Worm (Caenorhabditis elegans): ENCODE results near the gene daf-19.

daf-19 gene

DNA sequence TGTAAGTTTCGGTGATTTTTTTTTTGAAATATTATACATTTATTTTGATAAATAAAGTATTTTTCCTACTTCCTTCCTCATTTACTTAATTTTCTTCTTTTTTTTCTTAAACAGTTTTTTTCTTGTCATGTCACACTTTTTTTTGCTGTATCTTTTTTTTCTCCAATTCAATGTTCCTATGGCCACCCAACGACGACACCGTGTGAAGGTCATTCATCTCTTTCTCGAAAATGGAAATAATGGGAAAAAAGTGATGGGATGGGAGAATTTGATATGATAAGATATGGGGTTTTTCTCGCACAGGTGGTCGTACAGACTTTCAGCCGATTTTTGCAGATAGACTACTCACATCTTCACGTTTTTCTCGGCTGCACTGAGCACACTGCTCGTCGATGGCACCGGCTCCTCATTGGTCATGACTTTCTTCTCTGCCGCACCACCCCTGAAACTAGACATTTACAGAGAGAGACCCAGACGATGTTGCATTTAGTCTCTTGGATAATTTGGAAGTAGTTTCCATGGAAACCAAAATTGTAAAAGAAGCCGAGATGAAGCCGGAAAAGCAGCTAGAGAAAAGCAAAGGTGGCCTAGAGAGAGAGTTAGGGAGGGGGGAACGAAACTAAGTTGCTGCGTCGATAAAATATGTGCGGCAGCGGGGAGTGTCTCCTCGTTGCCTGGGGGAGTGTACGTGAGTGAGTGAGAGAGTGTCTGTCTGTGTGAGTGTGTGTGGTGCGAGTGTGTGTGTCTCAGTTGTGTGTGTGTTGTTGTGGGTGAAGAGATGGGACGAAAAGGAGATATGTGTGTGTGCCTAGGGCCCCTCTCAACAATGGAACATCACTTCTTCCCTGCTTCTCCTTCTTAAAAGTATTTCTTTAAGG is at the start of gene daf-19 (continued):
- TF ChIP-seq ets-4 (tag; optimal IDR thresholded peaks at IDR 0.05) (peak; percentile 54), ceh-34 (tag; optimal IDR thresholded peaks at IDR 0.05) (peak; percentile 61), hlh-6 (tag; optimal IDR thresholded peaks at IDR 0.05) (peak; percentile 90), fkh-6 (tag; optimal IDR thresholded peaks at IDR 0.05) (peak; percentile 75), syd-9 (tag; optimal IDR thresholded peaks at IDR 0.05) (peak; percentile 92), che-1 (tag; optimal IDR thresholded peaks at IDR 0.05) (peak; percentile 29), madf-2 (tag; optimal IDR thresholded peaks at IDR 0.05) (peak; percentile 62), eyg-1 (tag; optimal IDR thresholded peaks at IDR 0.05) (peak; percentile 42), ceh-19 (GFP tag; optimal IDR thresholded peaks at IDR 0.05) (peak; percentile 88), ahr-1 (tag; optimal IDR thresholded peaks at IDR 0.05) (no peak)

DNA sequence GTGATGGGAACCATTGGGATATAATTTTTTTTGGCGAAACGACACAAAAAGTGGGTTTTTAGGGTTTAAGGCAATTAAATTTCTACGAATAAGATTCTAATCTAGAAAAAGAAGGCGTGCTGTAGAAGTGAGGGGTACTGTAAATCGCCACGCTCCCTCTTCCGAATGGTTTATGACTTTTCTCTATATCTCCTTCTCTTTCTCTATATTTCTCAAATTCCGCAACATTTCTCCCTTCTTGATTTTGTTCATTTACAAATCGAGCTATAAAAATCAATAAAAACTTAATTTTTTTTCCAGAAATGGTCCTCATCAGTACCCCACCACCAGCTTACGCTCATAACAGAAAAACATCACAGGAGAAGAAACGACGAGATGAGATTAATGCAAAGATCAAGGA is 49.0 kb upstream of the daf-19 start, which contains the start of gene ref-1:
TSS of gene ref-1 (plus strand) at position 301 of the 400 bp plus-strand sequence.
- TF ChIP-seq pha-2 (tag; optimal IDR thresholded peaks at IDR 0.05): no peak
- no peak for TF ChIP-seq che-1 (tag; optimal IDR thresholded peaks at IDR 0.05)
- TF ChIP-seq dve-1 (tag; optimal IDR thresholded peaks at IDR 0.05): no peak
- TF ChIP-seq rnt-1 (tag; optimal IDR thresholded peaks at IDR 0.05): no peak

DNA sequence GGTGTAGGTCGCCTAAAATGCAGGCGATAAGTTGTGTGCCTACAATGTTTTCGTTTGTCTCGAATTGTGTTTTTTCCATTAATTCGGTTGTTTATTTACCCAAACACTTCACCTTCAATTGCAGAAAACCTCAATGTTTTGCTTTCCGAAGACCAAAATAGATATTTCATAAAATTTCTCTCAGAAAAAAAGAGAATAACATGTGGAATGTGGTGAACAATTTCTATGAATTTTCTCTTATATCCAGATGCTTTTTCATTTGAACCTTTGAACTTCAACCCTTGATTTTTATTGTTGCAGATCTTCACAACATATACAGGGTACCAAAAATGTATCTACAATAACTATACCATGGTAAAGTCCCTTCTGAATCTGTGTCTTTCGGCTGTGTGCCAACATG is 37.3 kb upstream of the daf-19 start, which contains the start of gene T01E8.1:
TSS of gene T01E8.1 (plus strand) at position 301 of the 400 bp plus-strand sequence.
- TF ChIP-seq fkh-10 (GFP tag; optimal IDR thresholded peaks at IDR 0.05) (no peak), ceh-48 (tag; optimal IDR thresholded peaks at IDR 0.05) (no peak), nhr-11 (tag; optimal IDR thresholded peaks at IDR 0.05) (no peak)

DNA sequence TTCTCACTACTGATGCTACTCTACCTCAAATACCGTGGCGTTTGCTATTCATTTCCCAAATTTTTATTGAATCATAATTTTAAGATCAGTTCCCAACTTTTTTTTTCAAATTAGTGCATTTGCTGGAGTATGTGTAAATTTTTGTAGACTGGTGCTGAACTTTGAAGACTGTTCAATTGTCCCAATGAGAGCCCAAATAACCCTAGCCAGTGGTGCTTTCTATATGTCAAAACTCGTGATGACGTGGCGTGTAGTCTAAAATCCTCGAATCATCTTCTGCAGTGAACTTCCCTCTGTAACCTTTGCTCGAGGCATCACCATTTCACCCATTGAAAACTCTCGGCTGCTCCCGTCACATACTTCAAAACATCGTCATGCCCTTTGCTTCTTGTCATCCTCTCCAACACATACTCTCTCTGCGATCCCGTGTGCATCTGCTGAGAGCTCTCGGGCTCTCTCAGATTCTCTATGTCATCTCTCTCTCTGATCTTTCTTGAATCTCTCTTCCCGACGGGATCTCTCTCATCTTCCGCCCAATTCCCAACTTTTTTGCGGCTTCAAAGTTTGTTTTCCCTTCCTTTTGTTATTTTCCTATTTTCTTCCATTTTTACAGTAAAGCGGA is 35.4 kb upstream of the daf-19 start:
- peak; percentile 32 for TF ChIP-seq rnt-1 (tag; optimal IDR thresholded peaks at IDR 0.05)
- TF ChIP-seq hlh-15 (tag; optimal IDR thresholded peaks at IDR 0.05): no peak
- TF ChIP-seq ceh-18 (tag; optimal IDR thresholded peaks at IDR 0.05): peak; percentile 45
- TF ChIP-seq C38D4.7 (GFP tag; optimal IDR thresholded peaks at IDR 0.05): no peak
- peak; percentile 76 for TF ChIP-seq unc-55 (GFP tag; optimal IDR thresholded peaks at IDR 0.05)
- peak; percentile 11 for TF ChIP-seq hlh-30 (tag; optimal IDR thresholded peaks at IDR 0.05; ENCODE audit: insufficient read depth)
- TF ChIP-seq ceh-22 (tag; optimal IDR thresholded peaks at IDR 0.05): peak; percentile 46

DNA sequence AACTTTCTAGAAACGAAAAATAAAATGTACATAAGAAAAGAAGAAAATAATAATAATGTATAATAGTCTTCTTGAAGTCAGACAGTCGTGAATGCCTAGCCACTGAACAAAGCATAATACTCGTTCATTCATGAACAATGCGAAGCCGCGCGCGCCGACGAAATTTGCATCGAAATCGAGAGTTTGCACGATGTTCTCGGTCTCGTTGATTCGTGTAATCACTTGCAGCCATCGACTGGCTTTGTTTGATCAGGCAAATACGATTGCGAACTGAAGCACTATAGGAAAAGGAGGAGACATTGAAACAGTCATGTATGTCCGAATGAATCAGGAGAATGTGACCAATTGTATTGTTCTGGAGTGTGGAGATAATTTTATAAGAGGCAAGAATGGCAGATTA is 34.6 kb upstream of the daf-19 start:
- TF ChIP-seq K09A11.1 (tag; optimal IDR thresholded peaks at IDR 0.05; ENCODE audit: insufficient read depth): no peak
- TF ChIP-seq pax-1 (tag; optimal IDR thresholded peaks at IDR 0.05): no peak
- TF ChIP-seq ceh-45 (GFP tag; IDR thresholded peaks at IDR 0.05): no peak
- no peak for TF ChIP-seq fkh-6 (tag; optimal IDR thresholded peaks at IDR 0.05)
- peak; percentile 12 for TF ChIP-seq dve-1 (tag; optimal IDR thresholded peaks at IDR 0.05)
- no peak for TF ChIP-seq syd-9 (tag; optimal IDR thresholded peaks at IDR 0.05)

DNA sequence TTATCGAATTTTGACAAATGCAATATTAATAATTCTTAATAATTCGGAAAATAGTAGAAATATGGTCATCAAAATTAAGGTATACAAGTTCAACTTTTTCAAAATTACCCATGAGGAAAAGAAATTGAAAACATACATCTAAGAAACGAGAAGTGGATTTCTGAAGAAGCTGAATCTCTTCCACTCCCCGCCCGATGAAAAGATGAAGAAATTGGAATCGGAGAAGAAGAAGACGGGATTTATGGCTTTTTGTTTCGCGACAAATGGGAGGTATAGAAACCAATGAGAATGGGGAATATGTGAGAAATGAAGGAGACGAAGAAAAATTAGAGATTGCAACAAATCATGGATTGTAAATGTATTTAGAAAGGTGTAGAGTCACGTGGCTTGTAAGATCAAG is 33.9 kb upstream of the daf-19 start:
- TF ChIP-seq dmd-4 (tag; optimal IDR thresholded peaks at IDR 0.05; ENCODE audit: borderline replicate concordance): no peak
- TF ChIP-seq unc-55 (GFP tag; optimal IDR thresholded peaks at IDR 0.05): peak; percentile 11

DNA sequence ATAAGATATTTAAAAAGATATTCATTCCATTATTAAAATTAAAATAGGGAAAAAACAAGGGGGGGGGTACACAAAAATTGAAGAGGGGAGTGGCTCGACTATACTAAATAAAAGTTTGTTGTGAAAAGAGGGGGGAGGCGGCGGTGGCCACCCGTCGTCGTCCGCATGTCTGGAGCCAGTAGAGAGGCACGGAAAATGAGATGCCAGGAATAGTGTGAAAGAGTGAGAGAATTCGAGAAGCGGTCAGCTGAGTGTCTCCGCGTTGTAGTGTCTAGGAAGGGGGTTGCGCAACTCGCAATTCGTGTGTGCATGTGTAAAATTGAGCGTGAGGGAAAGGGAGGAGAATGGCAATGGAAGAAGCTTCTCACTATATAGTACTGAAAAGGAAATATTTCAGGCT is 33.1 kb upstream of the daf-19 start:
- TF ChIP-seq sdc-2 (tag; optimal IDR thresholded peaks at IDR 0.05) (no peak), F13H6.1 (tag; optimal IDR thresholded peaks at IDR 0.05) (no peak), lim-6 (tag; optimal IDR thresholded peaks at IDR 0.05) (no peak), ceh-19 (GFP tag; optimal IDR thresholded peaks at IDR 0.05) (peak; percentile 70), K02D7.2 (tag; optimal IDR thresholded peaks at IDR 0.05) (no peak), ceh-34 (tag; optimal IDR thresholded peaks at IDR 0.05) (peak; percentile 61), hlh-30 (tag; optimal IDR thresholded peaks at IDR 0.05; ENCODE audit: insufficient read depth) (peak; percentile 81), ref-2 (tag; optimal IDR thresholded peaks at IDR 0.05) (peak; percentile 64), odd-2 (tag; optimal IDR thresholded peaks at IDR 0.05) (no peak), pax-1 (tag; optimal IDR thresholded peaks at IDR 0.05) (no peak), ets-4 (tag; optimal IDR thresholded peaks at IDR 0.05) (peak; percentile 31), ahr-1 (tag; optimal IDR thresholded peaks at IDR 0.05) (no peak), ceh-45 (GFP tag; IDR thresholded peaks at IDR 0.05) (no peak), ceh-24 (tag; optimal IDR thresholded peaks at IDR 0.05) (no peak), ceh-18 (tag; optimal IDR thresholded peaks at IDR 0.05) (peak; percentile 31), sox-4 (tag; optimal IDR thresholded peaks at IDR 0.05) (no peak), fkh-6 (tag; optimal IDR thresholded peaks at IDR 0.05) (peak; percentile 47), C08G9.2 (tag; optimal IDR thresholded peaks at IDR 0.05) (no peak), pha-4 (tag; optimal IDR thresholded peaks at IDR 0.05) (no peak), syd-9 (tag; optimal IDR thresholded peaks at IDR 0.05) (peak; percentile 23), nhr-11 (tag; optimal IDR thresholded peaks at IDR 0.05) (no peak)
